Fruit fly (Drosophila melanogaster) Kc167 (cell line): ENCODE results near the gene Atf3.

ENCODE experiments used
- Myc ChIP-seq: fragments of >200 bp; optimal IDR thresholded peaks from 2 replicates; lab custom pipeline; 2017; ENCODE audit warnings: missing external identifiers
- Sin3A ChIP-seq: fragments of >200 bp; optimal IDR thresholded peaks from 2 replicates; lab custom pipeline; 2018; ENCODE audit warnings: missing external identifiers
- h ChIP-seq: fragments of >200 bp; optimal IDR thresholded peaks from 3 replicates; lab custom pipeline; 2018; ENCODE audit warnings: missing external identifiers
- insv ChIP-seq: fragments of >200 bp; optimal IDR thresholded peaks from 3 replicates; lab custom pipeline; 2018; ENCODE audit warnings: missing external identifiers
- psq ChIP-seq: fragments of >200 bp; optimal IDR thresholded peaks from 2 replicates; lab custom pipeline; 2017; ENCODE audit warnings: missing external identifiers
- ttk ChIP-seq: sonication (Bioruptor generic); optimal IDR thresholded peaks from 2 replicates; lab custom pipeline; 2017; ENCODE audit warnings: missing external identifiers

The Atf3 gene

dm6 chrX:1288924-1289608 lies 14.0 kb upstream of the Atf3 start:
- no peak for TF ChIP-seq h (lab: Kevin White, UChicago)

dm6 chrX:1286868-1287835 lies 12.1 kb upstream of the Atf3 start, which contains the start of gene CG32812:
TSS of gene CG32812 (plus strand) at chrX:1287290.
- TF ChIP-seq h (lab: Kevin White, UChicago) = no peak

dm6 chrX:1286136-1286535 lies 11.1 kb upstream of the Atf3 start:
- TF ChIP-seq h (lab: Kevin White, UChicago) (no peak), ttk (no peak), insv (no peak), Myc (lab: Kevin White, UChicago) (no peak), Sin3A (lab: Kevin White, UChicago) (no peak), psq (lab: Kevin White, UChicago) (no peak)

dm6 chrX:1285273-1285672 lies 10.2 kb upstream of the Atf3 start:
- no peak for TF ChIP-seq Myc (lab: Kevin White, UChicago)
- TF ChIP-seq ttk = no peak
- no peak for TF ChIP-seq psq (lab: Kevin White, UChicago)
- no peak for TF ChIP-seq insv
- no peak for TF ChIP-seq Sin3A (lab: Kevin White, UChicago)
- TF ChIP-seq h (lab: Kevin White, UChicago) = no peak

- TF ChIP-seq ttk = no peak
- TF ChIP-seq Sin3A (lab: Kevin White, UChicago) = no peak
- no peak for TF ChIP-seq h (lab: Kevin White, UChicago)
- TF ChIP-seq psq (lab: Kevin White, UChicago) = no peak
- no peak for TF ChIP-seq Myc (lab: Kevin White, UChicago)
- no peak for TF ChIP-seq insv
Measured at dm6 chrX:1284238-1284637, 9.2 kb upstream of the Atf3 start.

dm6 chrX:1282953-1283568 lies 8.0 kb upstream of the Atf3 start:
- no peak for TF ChIP-seq insv
- no peak for TF ChIP-seq Myc (lab: Kevin White, UChicago)
- no peak for TF ChIP-seq Sin3A (lab: Kevin White, UChicago)
- TF ChIP-seq h (lab: Kevin White, UChicago) = no peak
- TF ChIP-seq ttk = no peak
- TF ChIP-seq psq (lab: Kevin White, UChicago) = no peak

- TF ChIP-seq Sin3A (lab: Kevin White, UChicago) = no peak
- TF ChIP-seq psq (lab: Kevin White, UChicago) = no peak
- no peak for TF ChIP-seq Myc (lab: Kevin White, UChicago)
- no peak for TF ChIP-seq insv
- TF ChIP-seq ttk = no peak
- TF ChIP-seq h (lab: Kevin White, UChicago) = no peak
Measured at dm6 chrX:1282433-1282832, 7.3 kb upstream of the Atf3 start.

dm6 chrX:1278825-1279643 lies 4.0 kb upstream of the Atf3 start:
- TF ChIP-seq h (lab: Kevin White, UChicago) (no peak), Sin3A (lab: Kevin White, UChicago) (no peak), ttk (no peak), insv (no peak), psq (lab: Kevin White, UChicago) (no peak), Myc (lab: Kevin White, UChicago) (no peak)

dm6 chrX:1277528-1277883 lies 2.4 kb upstream of the Atf3 start:
- TF ChIP-seq insv (no peak), ttk (no peak), Sin3A (lab: Kevin White, UChicago) (no peak), Myc (lab: Kevin White, UChicago) (no peak), h (lab: Kevin White, UChicago) (no peak), psq (lab: Kevin White, UChicago) (no peak)

dm6 chrX:1276757-1277527 lies 1.9 kb upstream of the Atf3 start:
- TF ChIP-seq Sin3A (lab: Kevin White, UChicago) (no peak), psq (lab: Kevin White, UChicago) (no peak), Myc (lab: Kevin White, UChicago) (no peak)
